Worm (Caenorhabditis elegans): ENCODE measurements around the gene mrps-34.

The mrps-34 gene

DNA sequence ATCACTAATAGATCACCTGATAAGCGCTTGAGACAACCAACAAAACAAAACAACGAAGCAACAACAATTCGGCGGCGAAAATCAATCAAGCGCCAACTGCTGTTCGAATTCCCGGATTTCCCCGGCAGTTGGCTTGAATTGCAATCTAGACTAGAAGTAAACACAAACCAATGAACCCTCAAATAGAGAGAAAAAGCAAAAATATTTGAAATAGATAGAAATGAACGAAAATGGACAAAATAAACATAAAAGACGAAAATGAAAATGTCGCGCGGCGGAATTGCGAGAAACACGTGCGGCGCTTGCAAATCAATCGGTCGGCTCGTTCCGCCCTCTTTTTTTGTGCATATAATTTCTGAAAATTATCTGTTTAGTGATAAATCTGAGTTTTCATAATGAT, 26.2 kb upstream of the mrps-34 start, which contains the start of gene idhg-1 (continued):
- peak; percentile 72 for TF ChIP-seq nhr-20 (tag; optimal IDR thresholded peaks at IDR 0.05)
- no peak for TF ChIP-seq mdl-1 (tag; optimal IDR thresholded peaks at IDR 0.05)
- no peak for TF ChIP-seq ces-1 (GFP tag; optimal IDR thresholded peaks at IDR 0.05)
- TF ChIP-seq alr-1 (tag; optimal IDR thresholded peaks at IDR 0.05; ENCODE audit: borderline replicate concordance) = no peak
- peak; percentile 19 to 63 for TF ChIP-seq lin-35 (GFP tag; optimal IDR thresholded peaks at IDR 0.05)
- no peak for TF ChIP-seq zag-1 (tag; optimal IDR thresholded peaks at IDR 0.05)
- peak; percentile 85 for TF ChIP-seq snu-23 (GFP tag; optimal IDR thresholded peaks at IDR 0.05)
- no peak for TF ChIP-seq hlh-4 (tag; optimal IDR thresholded peaks at IDR 0.05)
- no peak for TF ChIP-seq fkh-4 (tag; optimal IDR thresholded peaks at IDR 0.05; ENCODE audit: borderline replicate concordance)
- no peak for TF ChIP-seq pqm-1 (tag; optimal IDR thresholded peaks at IDR 0.05)
- peak; percentile 7 for TF ChIP-seq pax-3 (tag; optimal IDR thresholded peaks at IDR 0.05)
- TF ChIP-seq nhr-76 (tag; optimal IDR thresholded peaks at IDR 0.05) = no peak
- peak; percentile 71 for TF ChIP-seq xbp-1 (tag; optimal IDR thresholded peaks at IDR 0.05)
- no peak for TF ChIP-seq hlh-17 (GFP tag; optimal IDR thresholded peaks at IDR 0.05; ENCODE audit: borderline replicate concordance)
- no peak; the same call in none of the 2 replicates for TF ChIP-seq isw-1 (GFP tag; IDR thresholded peaks at IDR 0.05)
- peak; percentile 71 to 74 for TF ChIP-seq lsy-2 (tag; optimal IDR thresholded peaks at IDR 0.05)
- TF ChIP-seq ztf-4 (tag; optimal IDR thresholded peaks at IDR 0.05) = peak; percentile 63
- peak; percentile 41 for TF ChIP-seq lin-13 (GFP tag; optimal IDR thresholded peaks at IDR 0.05)
- TF ChIP-seq skn-1 (tag; optimal IDR thresholded peaks at IDR 0.05) = peak; percentile 49
- TF ChIP-seq ceh-63 (GFP tag; optimal IDR thresholded peaks at IDR 0.05) = no peak
- TF ChIP-seq elt-2 (tag; optimal IDR thresholded peaks at IDR 0.05) = peak; percentile 67
- TF ChIP-seq nhr-11 (tag; optimal IDR thresholded peaks at IDR 0.05) = peak; percentile 37
- no peak for TF ChIP-seq C34B4.2 (tag; optimal IDR thresholded peaks at IDR 0.05)
- TF ChIP-seq efl-1 (optimal IDR thresholded peaks at IDR 0.05) = peak; percentile 48 to 65
- peak; percentile 38 to 96 for TF ChIP-seq efl-1 (GFP tag; optimal IDR thresholded peaks at IDR 0.05 in 1 of 2)
- peak; percentile 84 for TF ChIP-seq swsn-7 (tag; optimal IDR thresholded peaks at IDR 0.05)
- peak; percentile 37 to 53 (median 51) for TF ChIP-seq ceh-82 (tag; optimal IDR thresholded peaks at IDR 0.05)
- TF ChIP-seq lin-14 (GFP tag; optimal IDR thresholded peaks at IDR 0.05) = peak; percentile 71
- TF ChIP-seq pag-3 (tag; optimal IDR thresholded peaks at IDR 0.05; ENCODE audit: borderline replicate concordance, insufficient read depth) = no peak
- TF ChIP-seq nhr-71 (tag; optimal IDR thresholded peaks at IDR 0.05) = peak; percentile 80
- TF ChIP-seq nhr-77 (tag; optimal IDR thresholded peaks at IDR 0.05) = peak; percentile 9

DNA sequence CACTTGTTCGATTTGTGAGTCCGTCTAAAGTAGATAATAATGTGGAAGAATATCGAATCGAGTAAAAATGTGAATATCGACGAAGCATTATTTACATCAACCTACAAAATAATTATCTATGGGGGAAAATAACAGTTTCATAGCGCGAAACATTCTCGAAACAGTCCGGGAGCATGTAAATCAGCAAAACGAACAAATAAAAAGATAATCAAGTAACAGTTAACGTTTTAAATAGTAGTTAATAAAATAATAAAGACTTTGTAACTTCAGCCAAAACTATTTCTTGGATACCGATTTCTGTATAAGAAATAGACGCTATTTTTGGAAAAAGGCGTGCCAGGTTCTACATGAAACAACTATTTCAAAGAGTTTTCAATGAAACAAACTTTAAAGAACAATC, 25.8 kb upstream of the mrps-34 start, which contains the start of gene mlcd-1:
Gene mlcd-1 (minus strand): TSS at position 101 of the 400 bp plus-strand sequence.
- no peak for TF ChIP-seq F16B12.6 (tag; optimal IDR thresholded peaks at IDR 0.05)
- TF ChIP-seq isw-1 (GFP tag; IDR thresholded peaks at IDR 0.05) = no peak
- no peak for TF ChIP-seq nhr-19 (GFP tag; conservative IDR thresholded peaks at IDR 0.05)
- TF ChIP-seq mep-1 (tag; optimal IDR thresholded peaks at IDR 0.05) = no peak

DNA sequence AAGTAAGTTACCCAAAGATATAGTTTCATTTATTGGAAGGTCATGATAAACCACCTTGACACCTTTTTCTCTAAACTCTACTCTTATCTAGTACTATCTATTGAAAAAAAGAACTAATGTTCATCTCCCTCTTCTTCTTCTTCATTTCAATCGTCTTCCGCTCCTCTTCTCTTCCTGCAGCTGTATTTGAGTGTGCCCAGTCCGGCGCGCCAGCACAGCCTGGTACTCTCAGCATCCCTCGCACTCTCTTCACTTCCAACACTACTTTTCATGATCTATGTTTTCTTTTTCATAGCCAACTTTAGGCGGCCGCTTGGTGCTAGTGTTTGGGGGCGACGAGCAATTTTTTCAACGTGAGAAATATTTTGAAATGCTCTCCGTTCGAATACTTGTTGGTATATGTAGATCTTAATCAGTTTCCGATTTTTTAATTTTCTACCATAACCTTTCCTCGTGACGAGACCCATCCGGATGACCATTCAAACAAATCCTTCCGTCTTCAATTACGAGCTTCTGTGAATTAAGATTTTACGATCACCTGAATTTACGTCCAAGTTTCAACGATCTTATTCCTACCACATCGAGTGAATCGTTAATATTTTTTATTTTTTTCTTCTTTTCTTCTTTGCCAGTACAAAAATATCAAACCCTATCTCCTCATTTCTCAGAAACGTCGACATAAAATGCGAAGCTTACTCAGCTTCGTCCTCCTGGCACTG, 20.0 kb upstream of the mrps-34 start, which contains the start of gene pan-1:
Gene pan-1 (plus strand): TSS at position 669 of the 719 bp plus-strand sequence.
- TF ChIP-seq lin-39 (tag; optimal IDR thresholded peaks at IDR 0.05) = no peak
- peak in 1 of 3 experiments; percentile 18 for TF ChIP-seq dpl-1 (GFP tag; optimal IDR thresholded peaks at IDR 0.05)
- TF ChIP-seq mef-2 (tag; optimal IDR thresholded peaks at IDR 0.05) = no peak
- no peak for TF ChIP-seq sptf-1 (tag; optimal IDR thresholded peaks at IDR 0.05)
- no peak for TF ChIP-seq zag-1 (tag; optimal IDR thresholded peaks at IDR 0.05)
- peak; percentile 74 for TF ChIP-seq ztf-4 (tag; optimal IDR thresholded peaks at IDR 0.05)
- TF ChIP-seq zip-4 (GFP tag; optimal IDR thresholded peaks at IDR 0.05) = no peak
- no peak for TF ChIP-seq irx-1 (tag; optimal IDR thresholded peaks at IDR 0.05)
- TF ChIP-seq snu-23 (GFP tag; optimal IDR thresholded peaks at IDR 0.05) = peak; percentile 42
- no peak for TF ChIP-seq fkh-4 (tag; optimal IDR thresholded peaks at IDR 0.05; ENCODE audit: borderline replicate concordance)
- no peak for TF ChIP-seq ztf-11 (tag; optimal IDR thresholded peaks at IDR 0.05)
- no peak for TF ChIP-seq tlp-1 (tag; optimal IDR thresholded peaks at IDR 0.05)
- no peak for TF ChIP-seq unc-98 (GFP tag; IDR thresholded peaks at IDR 0.05)
- TF ChIP-seq C16A3.4 (tag; optimal IDR thresholded peaks at IDR 0.05) = no peak
- no peak for TF ChIP-seq elt-2 (tag; optimal IDR thresholded peaks at IDR 0.05)
- no peak for TF ChIP-seq ceh-90 (tag; optimal IDR thresholded peaks at IDR 0.05)
- TF ChIP-seq nhr-47 (tag; optimal IDR thresholded peaks at IDR 0.05) = peak; percentile 22
- peak; percentile 27 for TF ChIP-seq mep-1 (tag; optimal IDR thresholded peaks at IDR 0.05)
- peak; percentile 82 for TF ChIP-seq lin-14 (GFP tag; optimal IDR thresholded peaks at IDR 0.05)
- peak; percentile 7 to 35 for TF ChIP-seq efl-1 (optimal IDR thresholded peaks at IDR 0.05)
- TF ChIP-seq efl-1 (GFP tag; optimal IDR thresholded peaks at IDR 0.05 in 1 of 2) = no peak
- peak; percentile 33 for TF ChIP-seq swsn-7 (tag; optimal IDR thresholded peaks at IDR 0.05)
- no peak for TF ChIP-seq F16B12.6 (tag; optimal IDR thresholded peaks at IDR 0.05)
- TF ChIP-seq ama-1 (optimal IDR thresholded peaks at IDR 0.05) = no peak
- TF ChIP-seq ceh-88 (GFP tag; IDR thresholded peaks at IDR 0.05) = no peak
- TF ChIP-seq pqm-1 (tag; optimal IDR thresholded peaks at IDR 0.05) = no peak

Data from whole organism, L1 larva.